Worm (Caenorhabditis elegans): ENCODE measurements around the gene F45E4.5.

- TF ChIP-seq elt-3 (tag; optimal IDR thresholded peaks at IDR 0.05) (no peak), nhr-11 (tag; optimal IDR thresholded peaks at IDR 0.05) (no peak), lin-39 (tag; optimal IDR thresholded peaks at IDR 0.05) (no peak), F16B12.6 (tag; optimal IDR thresholded peaks at IDR 0.05) (no peak), nhr-76 (tag; optimal IDR thresholded peaks at IDR 0.05) (no peak), ztf-11 (tag; optimal IDR thresholded peaks at IDR 0.05) (no peak), ama-1 (optimal IDR thresholded peaks at IDR 0.05) (no peak), lin-15B (tag; optimal IDR thresholded peaks at IDR 0.05) (no peak), lin-13 (GFP tag; optimal IDR thresholded peaks at IDR 0.05) (no peak)
Measured at ce11 chrIV:7642971-7643370, 14.1 kb upstream of the F45E4.5 start, which contains the start of gene nlp-20.
